Worm (Caenorhabditis elegans) whole organism, L1 larva: ENCODE measurements around the gene C25E10.10.
A peak's percentile ranks its signal among the peaks of the same experiment; 100 is the strongest.

ENCODE experiments used
- C04F5.9 ChIP-seq: sonication (generic microtip); optimal IDR thresholded peaks from 2 replicates; lab custom pipeline; 2016; ENCODE audit warnings: missing genetic modification characterization, missing compliant biosample characterization
- C16A3.4 ChIP-seq: fragments of 150-350 bp; optimal IDR thresholded peaks from 2 replicates; lab custom pipeline; 2014; ENCODE audit warnings: missing biosample characterization, missing genetic modification characterization
- Y116A8C.19 ChIP-seq: sonication (generic microtip); optimal IDR thresholded peaks from 2 replicates; lab custom pipeline; 2016; ENCODE audit warnings: missing compliant biosample characterization, missing genetic modification characterization, borderline replicate concordance
- aha-1 ChIP-seq: fragments of 150-350 bp; optimal IDR thresholded peaks from 2 replicates; lab custom pipeline; 2014; ENCODE audit warnings: missing biosample characterization, missing genetic modification characterization
- alr-1 ChIP-seq: fragments of 200-800 bp; sonication (Bioruptor generic); optimal IDR thresholded peaks from 2 replicates; lab custom pipeline; 2018; ENCODE audit warnings: borderline replicate concordance, mild to moderate bottlenecking, missing genetic modification characterization, missing compliant biosample characterization
- aly-2 ChIP-seq: fragments of 150-350 bp; optimal IDR thresholded peaks from 2 replicates; lab custom pipeline; 2014; ENCODE audit warnings: missing biosample characterization, missing genetic modification characterization
- ceh-63 ChIP-seq: fragments of 200-800 bp; sonication (Bioruptor generic); optimal IDR thresholded peaks from 2 replicates; lab custom pipeline; 2018; ENCODE audit warnings: mild to moderate bottlenecking, missing genetic modification characterization, missing compliant biosample characterization
- ceh-8 ChIP-seq: fragments of 200-800 bp; sonication (Bioruptor generic); optimal IDR thresholded peaks from 2 replicates; lab custom pipeline; 2018; ENCODE audit warnings: mild to moderate bottlenecking, missing genetic modification characterization, moderate library complexity, missing compliant biosample characterization
- ceh-82 ChIP-seq, 3 experiments: fragments of 150-350 bp in 1 of 3; sonication (generic microtip) in 2 of 3; optimal IDR thresholded peaks; 2 replicates each; lab custom pipeline; 2014 to 2017; ENCODE audit warnings: missing biosample characterization in 3 of 3, missing genetic modification characterization in 3 of 3
- ceh-90 ChIP-seq: sonication (generic microtip); optimal IDR thresholded peaks from 2 replicates; lab custom pipeline; 2016; ENCODE audit warnings: missing genetic modification characterization, missing compliant biosample characterization
- efl-3 ChIP-seq: fragments of 200-800 bp; sonication (Bioruptor generic); optimal IDR thresholded peaks from 2 replicates; lab custom pipeline; 2018; ENCODE audit warnings: mild to moderate bottlenecking, missing genetic modification characterization, missing compliant biosample characterization
- egl-27 ChIP-seq, 2 experiments: fragments of 150-350 bp in 1 of 2; sonication (generic microtip); optimal IDR thresholded peaks; 3 replicates each; lab custom pipeline; 2017 to 2018; ENCODE audit warnings: missing biosample characterization in 2 of 2, missing genetic modification characterization in 2 of 2, missing genetic modification reagents in 2 of 2
- fkh-10 ChIP-seq: sonication (generic microtip); optimal IDR thresholded peaks from 2 replicates; lab custom pipeline; 2017; ENCODE audit warnings: missing biosample characterization, missing genetic modification reagents, missing genetic modification characterization
- fos-1 ChIP-seq: fragments of 150-350 bp; optimal IDR thresholded peaks from 2 replicates; lab custom pipeline; 2014; ENCODE audit warnings: missing biosample characterization, missing genetic modification characterization
- grh-1 ChIP-seq: fragments of 200-800 bp; sonication (Bioruptor generic); IDR thresholded peaks from 2 replicates; pipeline ENCODE4 v1.3.6; 2022; ENCODE audit warnings: missing genetic modification reagents, missing genetic modification characterization, missing compliant biosample characterization
- irx-1 ChIP-seq: sonication (generic microtip); optimal IDR thresholded peaks from 2 replicates; lab custom pipeline; 2016; ENCODE audit warnings: missing genetic modification characterization, missing compliant biosample characterization
- jun-1 ChIP-seq: fragments of 150-350 bp; optimal IDR thresholded peaks from 2 replicates; lab custom pipeline; 2014; ENCODE audit warnings: missing biosample characterization, missing genetic modification reagents, missing genetic modification characterization
- lin-14 ChIP-seq: fragments of 200-800 bp; sonication (Bioruptor generic); optimal IDR thresholded peaks from 2 replicates; lab custom pipeline; 2018; ENCODE audit warnings: mild to moderate bottlenecking, missing genetic modification characterization, moderate library complexity, missing compliant biosample characterization
- lin-15B ChIP-seq: fragments of 150-350 bp; sonication (generic microtip); optimal IDR thresholded peaks from 3 replicates; lab custom pipeline; 2014; ENCODE audit warnings: missing biosample characterization, missing genetic modification characterization
- lin-35 ChIP-seq, 2 experiments: fragments of 150-350 bp; optimal IDR thresholded peaks; 2 replicates each; lab custom pipeline; 2014; ENCODE audit warnings: missing biosample characterization in 2 of 2, missing genetic modification characterization in 2 of 2, missing genetic modification reagents in 2 of 2
- lir-3 ChIP-seq: sonication (generic microtip); optimal IDR thresholded peaks from 2 replicates; lab custom pipeline; 2016; ENCODE audit warnings: mild to moderate bottlenecking, missing genetic modification characterization, moderate library complexity, missing compliant biosample characterization; ENCODE audit not compliant: poor library complexity
- mdl-1 ChIP-seq, 2 experiments: fragments of 150-350 bp; optimal IDR thresholded peaks; 2 replicates each; lab custom pipeline; 2014 to 2017; ENCODE audit warnings: missing biosample characterization in 2 of 2, missing genetic modification characterization in 2 of 2, inconsistent platforms in 1 of 2
- mep-1 ChIP-seq: fragments of 150-350 bp; optimal IDR thresholded peaks from 2 replicates; lab custom pipeline; 2014; ENCODE audit warnings: missing biosample characterization, missing genetic modification characterization
- nhr-237 ChIP-seq: fragments of 150-350 bp; optimal IDR thresholded peaks from 2 replicates; lab custom pipeline; 2014; ENCODE audit warnings: missing biosample characterization, missing genetic modification characterization
- nhr-28 ChIP-seq: fragments of 150-350 bp; optimal IDR thresholded peaks from 2 replicates; lab custom pipeline; 2014; ENCODE audit warnings: missing biosample characterization, missing genetic modification characterization
- nhr-77 ChIP-seq: fragments of 150-350 bp; optimal IDR thresholded peaks from 2 replicates; lab custom pipeline; 2014; ENCODE audit warnings: missing biosample characterization, missing genetic modification characterization
- nhr-84 ChIP-seq: sonication (generic microtip); optimal IDR thresholded peaks from 2 replicates; lab custom pipeline; 2017; ENCODE audit warnings: missing biosample characterization, missing genetic modification characterization
- nhr-90 ChIP-seq: sonication (generic microtip); optimal IDR thresholded peaks from 2 replicates; lab custom pipeline; 2016; ENCODE audit warnings: mild to moderate bottlenecking, missing genetic modification characterization, missing compliant biosample characterization; ENCODE audit not compliant: poor library complexity
- pag-3 ChIP-seq: sonication (generic microtip); optimal IDR thresholded peaks from 2 replicates; lab custom pipeline; 2017; ENCODE audit warnings: missing genetic modification characterization, mild to moderate bottlenecking, missing compliant biosample characterization, antibody characterized with exemption, borderline replicate concordance; ENCODE audit not compliant: insufficient read depth
- rnt-1 ChIP-seq: sonication (generic microtip); optimal IDR thresholded peaks from 2 replicates; lab custom pipeline; 2016; ENCODE audit warnings: mild to moderate bottlenecking, missing genetic modification characterization, moderate library complexity, missing compliant biosample characterization
- snpc-4 ChIP-seq: fragments of 150-350 bp; optimal IDR thresholded peaks from 2 replicates; lab custom pipeline; 2014; ENCODE audit warnings: missing biosample characterization, missing genetic modification characterization
- sox-4 ChIP-seq: sonication (generic microtip); optimal IDR thresholded peaks from 2 replicates; lab custom pipeline; 2016; ENCODE audit warnings: missing genetic modification characterization, missing compliant biosample characterization
- sptf-1 ChIP-seq: fragments of 150-350 bp; optimal IDR thresholded peaks from 2 replicates; lab custom pipeline; 2014; ENCODE audit warnings: missing biosample characterization, missing genetic modification characterization
- sup-37 ChIP-seq: fragments of 200-800 bp; sonication (Bioruptor generic); optimal IDR thresholded peaks from 2 replicates; lab custom pipeline; 2018; ENCODE audit warnings: mild to moderate bottlenecking, missing genetic modification characterization, missing compliant biosample characterization
- unc-30 ChIP-seq: sonication (generic microtip); optimal IDR thresholded peaks from 2 replicates; lab custom pipeline; 2017; ENCODE audit warnings: missing biosample characterization, missing genetic modification characterization
- xbp-1 ChIP-seq: sonication (generic microtip); optimal IDR thresholded peaks from 2 replicates; lab custom pipeline; 2016; ENCODE audit warnings: missing genetic modification characterization, missing compliant biosample characterization
- zag-1 ChIP-seq: fragments of 150-350 bp; optimal IDR thresholded peaks from 2 replicates; lab custom pipeline; 2014; ENCODE audit warnings: missing biosample characterization, missing genetic modification characterization
- ztf-4 ChIP-seq: fragments of 150-350 bp; optimal IDR thresholded peaks from 2 replicates; lab custom pipeline; 2014; ENCODE audit warnings: missing biosample characterization, missing genetic modification characterization

The C25E10.10 gene

DNA sequence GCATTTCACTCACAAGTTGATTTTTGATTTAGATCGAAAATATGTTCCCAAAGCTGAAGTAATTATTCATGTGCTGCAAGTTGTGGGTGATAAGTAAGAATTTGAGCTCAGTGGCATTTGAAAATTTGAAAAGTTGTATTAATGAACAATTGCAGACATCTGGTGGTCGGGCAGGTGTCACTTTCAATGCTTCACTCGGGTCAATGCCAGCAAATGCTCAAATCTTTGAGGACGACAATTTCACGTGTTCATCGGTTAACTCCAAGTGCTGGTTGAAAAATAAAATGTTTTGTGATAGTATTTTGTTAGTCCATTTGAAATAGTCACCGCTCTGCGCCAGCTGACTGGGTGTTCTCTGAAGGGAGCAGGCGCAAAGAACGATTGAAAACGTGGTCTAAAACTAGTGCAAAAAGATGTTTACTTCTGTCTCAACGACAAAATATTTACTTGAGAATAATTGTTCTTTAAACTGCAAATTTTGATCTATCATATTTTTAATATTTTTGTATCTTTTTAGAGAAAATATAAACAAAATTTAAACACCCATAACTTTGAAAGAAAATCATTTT is 38.0 kb upstream of the C25E10.10 start (continued):
- TF ChIP-seq xbp-1 (tag; lab: Kevin White, UChicago) = peak; percentile 66
- TF ChIP-seq Y116A8C.19 (tag; lab: Kevin White, UChicago) = no peak
- TF ChIP-seq alr-1 (tag; lab: Kevin White, UChicago) = no peak
- peak in 1 of 2 experiments; percentile 95 for TF ChIP-seq mdl-1 (tag; optimal IDR thresholded peaks at IDR 0.05; lab: Kevin White, UChicago)
- peak; percentile 78 for TF ChIP-seq nhr-90 (tag; lab: Kevin White, UChicago)
- TF ChIP-seq lin-35 (GFP tag; optimal IDR thresholded peaks at IDR 0.05; lab: Kevin White, UChicago) = peak; percentile 52 to 83
- peak; percentile 33 for TF ChIP-seq sup-37 (GFP tag; lab: Kevin White, UChicago)
- TF ChIP-seq efl-3 (GFP tag; lab: Kevin White, UChicago) = no peak
- peak; percentile 52 for TF ChIP-seq grh-1
- TF ChIP-seq nhr-237 (tag; lab: Kevin White, UChicago) = no peak
- TF ChIP-seq ztf-4 = no peak
- no peak for TF ChIP-seq unc-30
- peak; percentile 51 for TF ChIP-seq mep-1 (tag; lab: Kevin White, UChicago)
- TF ChIP-seq ceh-8 (GFP tag; lab: Kevin White, UChicago) = no peak
- no peak for TF ChIP-seq lin-15B
- TF ChIP-seq C16A3.4 (tag; lab: Kevin White, UChicago) = peak; percentile 54
- no peak for TF ChIP-seq aly-2
- TF ChIP-seq aha-1 = no peak
- TF ChIP-seq zag-1 (tag; lab: Kevin White, UChicago) = no peak
- TF ChIP-seq lir-3 (tag; lab: Kevin White, UChicago) = peak; percentile 59
- TF ChIP-seq egl-27 (tag; optimal IDR thresholded peaks at IDR 0.05; lab: Kevin White, UChicago) = no peak
- TF ChIP-seq pag-3 (tag; lab: Kevin White, UChicago) = peak; percentile 47
- peak; percentile 18 for TF ChIP-seq jun-1 (tag; lab: Kevin White, UChicago)
- no peak for TF ChIP-seq ceh-63 (GFP tag; lab: Kevin White, UChicago)
- TF ChIP-seq snpc-4 (tag; lab: Kevin White, UChicago) = no peak
- no peak for TF ChIP-seq nhr-77 (tag; lab: Kevin White, UChicago)
- peak; percentile 68 for TF ChIP-seq rnt-1 (tag; lab: Kevin White, UChicago)
- TF ChIP-seq ceh-90 (tag; lab: Kevin White, UChicago) = no peak
- no peak for TF ChIP-seq sptf-1 (tag; lab: Kevin White, UChicago)
- peak; percentile 89 for TF ChIP-seq lin-14 (GFP tag; lab: Kevin White, UChicago)
- TF ChIP-seq nhr-84 (tag; lab: Kevin White, UChicago) = no peak
- peak; percentile 75 for TF ChIP-seq irx-1 (tag; lab: Kevin White, UChicago)
- TF ChIP-seq C04F5.9 (tag; lab: Kevin White, UChicago) = no peak
- TF ChIP-seq ceh-82 (tag; optimal IDR thresholded peaks at IDR 0.05; lab: Kevin White, UChicago) = no peak
- TF ChIP-seq sox-4 (tag; lab: Kevin White, UChicago) = no peak
- TF ChIP-seq nhr-28 (tag; lab: Kevin White, UChicago) = no peak
- no peak for TF ChIP-seq fos-1 (tag; lab: Kevin White, UChicago)
- TF ChIP-seq fkh-10 (GFP tag; lab: Kevin White, UChicago) = no peak

DNA sequence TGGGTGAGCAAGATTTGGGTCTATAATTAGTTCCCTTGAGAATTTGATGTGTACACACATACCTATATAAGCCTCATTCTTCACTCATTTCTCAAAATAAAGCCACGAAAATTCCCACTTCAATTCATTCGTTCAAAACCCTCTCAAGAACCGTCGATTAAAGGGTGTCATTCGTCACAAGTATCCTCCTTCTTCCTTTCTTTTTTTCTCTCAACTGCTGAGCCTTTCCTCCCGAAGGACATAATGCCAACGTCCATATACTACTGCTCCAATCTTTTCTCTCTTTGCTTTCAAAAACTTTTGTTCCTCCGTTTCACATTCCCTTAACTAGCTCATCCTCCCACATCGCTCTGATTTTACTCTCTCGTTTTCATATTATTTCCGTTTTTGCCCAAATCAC is 36.1 kb upstream of the C25E10.10 start, which contains the start of gene T27E4.1:
T27E4.1 (plus strand) TSS at position 137 of the 400 bp plus-strand sequence.
- TF ChIP-seq lin-14 (GFP tag; lab: Kevin White, UChicago) = peak; percentile 63
- no peak for TF ChIP-seq C16A3.4 (tag; lab: Kevin White, UChicago)
- TF ChIP-seq, all 84 proteins: peak for 1
